Fruit fly (Drosophila melanogaster) whole organism, prepupa: Measurements from ENCODE around the gene ry.

Experiments
- Blimp-1 ChIP-seq: fragments of 200-800 bp; sonication (Bioruptor generic); optimal IDR thresholded peaks from 3 replicates; lab custom pipeline; 2017; ENCODE audit warnings: missing biosample characterization, missing genetic modification characterization, mild to moderate bottlenecking, moderate library complexity, missing genetic modification reagents
- CG10669 ChIP-seq: fragments of 200-800 bp; sonication (Bioruptor generic); optimal IDR thresholded peaks from 3 replicates; lab custom pipeline; 2018; ENCODE audit warnings: missing biosample characterization, mild to moderate bottlenecking, missing genetic modification characterization, moderate library complexity
- CG11294 ChIP-seq: fragments of 200-800 bp; sonication (Bioruptor generic); IDR thresholded peaks from 2 replicates; pipeline ENCODE4 v1.3.6; 2022; ENCODE audit warnings: missing biosample characterization, missing genetic modification characterization
- CG11762 ChIP-seq: fragments of 200-800 bp; sonication (Bioruptor generic); optimal IDR thresholded peaks from 3 replicates; lab custom pipeline; 2016; ENCODE audit warnings: missing biosample characterization, missing genetic modification characterization; ENCODE audit not compliant: insufficient read depth
- CG11902 ChIP-seq: fragments of 200-800 bp; sonication (Bioruptor generic); optimal IDR thresholded peaks from 3 replicates; lab custom pipeline; 2016; ENCODE audit warnings: missing biosample characterization, missing genetic modification characterization
- CG1621 ChIP-seq: fragments of 200-800 bp; sonication (Bioruptor generic); optimal IDR thresholded peaks from 3 replicates; lab custom pipeline; 2018; ENCODE audit warnings: missing biosample characterization, mild to moderate bottlenecking, missing genetic modification characterization
- CG3032 ChIP-seq: fragments of 200-800 bp; optimal IDR thresholded peaks from 2 replicates; lab custom pipeline; 2019; ENCODE audit warnings: missing biosample characterization, mild to moderate bottlenecking, missing genetic modification characterization, moderate library complexity
- CG31627 ChIP-seq: fragments of 200-800 bp; sonication (Bioruptor generic); optimal IDR thresholded peaks from 3 replicates; lab custom pipeline; 2016; ENCODE audit warnings: missing biosample characterization, missing genetic modification characterization
- CG32006 ChIP-seq: fragments of 200-800 bp; sonication (Bioruptor generic); optimal IDR thresholded peaks from 3 replicates; lab custom pipeline; 2017; ENCODE audit warnings: missing biosample characterization, mild to moderate bottlenecking, missing genetic modification characterization
- CG34406 ChIP-seq: fragments of 200-800 bp; sonication (Bioruptor generic); optimal IDR thresholded peaks from 3 replicates; lab custom pipeline; 2016; ENCODE audit warnings: missing biosample characterization, missing genetic modification characterization
- CG3919 ChIP-seq: fragments of 200-800 bp; sonication (Bioruptor generic); optimal IDR thresholded peaks from 3 replicates; lab custom pipeline; 2016; ENCODE audit warnings: missing biosample characterization, missing genetic modification characterization
- CG4318 ChIP-seq: fragments of 200-800 bp; sonication (Bioruptor generic); optimal IDR thresholded peaks from 3 replicates; lab custom pipeline; 2017; ENCODE audit warnings: missing biosample characterization, mild to moderate bottlenecking, missing genetic modification characterization
- CG6854 ChIP-seq: fragments of 200-800 bp; sonication (Bioruptor generic); optimal IDR thresholded peaks from 2 replicates; lab custom pipeline; 2017; ENCODE audit warnings: missing biosample characterization, mild to moderate bottlenecking, missing genetic modification characterization
- CG8119 ChIP-seq: fragments of 200-800 bp; sonication (Bioruptor generic); IDR thresholded peaks from 3 replicates; pipeline ENCODE4 v1.3.6; 2022; ENCODE audit warnings: missing biosample characterization, missing genetic modification characterization
- CG8632 ChIP-seq: fragments of 200-800 bp; sonication (Bioruptor generic); optimal IDR thresholded peaks from 3 replicates; lab custom pipeline; 2016; ENCODE audit warnings: missing biosample characterization, missing genetic modification characterization
- CG9139 ChIP-seq: fragments of 200-800 bp; sonication (Bioruptor generic); optimal IDR thresholded peaks from 3 replicates; lab custom pipeline; 2017; ENCODE audit warnings: missing biosample characterization, mild to moderate bottlenecking, missing genetic modification characterization
- Eip78C ChIP-seq: fragments of 200-800 bp; sonication (Bioruptor generic); peaks from one replicate; lab custom pipeline; 2016; ENCODE audit warnings: missing biosample characterization, missing genetic modification characterization
- Eip93F ChIP-seq: fragments of 200-800 bp; sonication (Bioruptor generic); optimal IDR thresholded peaks from 2 replicates; lab custom pipeline; 2016; ENCODE audit warnings: missing biosample characterization, mild to moderate bottlenecking, missing genetic modification characterization
- Ets96B ChIP-seq: fragments of 200-800 bp; optimal IDR thresholded peaks from 2 replicates; lab custom pipeline; 2019; ENCODE audit warnings: missing biosample characterization, mild to moderate bottlenecking, missing genetic modification characterization, moderate library complexity
- Hr38 ChIP-seq: sonication (Bioruptor generic); optimal IDR thresholded peaks from 2 replicates; lab custom pipeline; 2016; ENCODE audit warnings: missing biosample characterization, missing genetic modification characterization
- Hr39 ChIP-seq: fragments of 200-800 bp; sonication (Bioruptor generic); optimal IDR thresholded peaks from 2 replicates; lab custom pipeline; 2016; ENCODE audit warnings: missing biosample characterization, missing genetic modification characterization
- Met ChIP-seq: fragments of 200-800 bp; sonication (Bioruptor generic); optimal IDR thresholded peaks from 3 replicates; lab custom pipeline; 2016; ENCODE audit warnings: missing biosample characterization, missing genetic modification characterization
- Smox ChIP-seq: fragments of 200-800 bp; sonication (Bioruptor generic); optimal IDR thresholded peaks from 3 replicates; lab custom pipeline; 2016; ENCODE audit warnings: missing biosample characterization, missing genetic modification characterization
- Sox14 ChIP-seq: fragments of 200-800 bp; sonication (Bioruptor generic); optimal IDR thresholded peaks from 3 replicates; lab custom pipeline; 2016; ENCODE audit warnings: missing biosample characterization, missing genetic modification characterization
- Sox15 ChIP-seq: fragments of 200-800 bp; sonication (Bioruptor generic); optimal IDR thresholded peaks from 3 replicates; lab custom pipeline; 2016; ENCODE audit warnings: missing biosample characterization, missing genetic modification characterization
- achi ChIP-seq: fragments of 200-800 bp; sonication (Bioruptor generic); optimal IDR thresholded peaks from 3 replicates; lab custom pipeline; 2016; ENCODE audit warnings: missing biosample characterization, missing genetic modification characterization
- acj6 ChIP-seq: fragments of 200-800 bp; sonication (Bioruptor generic); optimal IDR thresholded peaks from 3 replicates; lab custom pipeline; 2016; ENCODE audit warnings: missing biosample characterization, missing genetic modification characterization
- cyc ChIP-seq: fragments of 200-800 bp; sonication (Bioruptor generic); optimal IDR thresholded peaks from 3 replicates; lab custom pipeline; 2016; ENCODE audit warnings: missing biosample characterization, missing genetic modification characterization
- dac ChIP-seq: fragments of 200-800 bp; sonication (Bioruptor generic); optimal IDR thresholded peaks from 2 replicates; lab custom pipeline; 2017; ENCODE audit warnings: missing biosample characterization, mild to moderate bottlenecking, missing genetic modification characterization
- dsx ChIP-seq: fragments of 200-800 bp; optimal IDR thresholded peaks from 3 replicates; lab custom pipeline; 2019; ENCODE audit warnings: missing biosample characterization, mild to moderate bottlenecking, missing genetic modification characterization, moderate library complexity; ENCODE audit not compliant: poor library complexity, severe bottlenecking
- fd85E ChIP-seq: fragments of 200-800 bp; sonication (Bioruptor generic); optimal IDR thresholded peaks from 3 replicates; lab custom pipeline; 2016; ENCODE audit warnings: missing biosample characterization, missing genetic modification characterization
- fkh ChIP-seq: fragments of 200-800 bp; sonication (Bioruptor generic); optimal IDR thresholded peaks from 3 replicates; lab custom pipeline; 2017; ENCODE audit warnings: missing biosample characterization, mild to moderate bottlenecking, missing genetic modification characterization, moderate library complexity
- lz ChIP-seq: fragments of 200-800 bp; sonication (Bioruptor generic); optimal IDR thresholded peaks from 3 replicates; lab custom pipeline; 2016; ENCODE audit warnings: missing biosample characterization, missing genetic modification characterization
- net ChIP-seq: fragments of 200-800 bp; sonication (Bioruptor generic); optimal IDR thresholded peaks from 3 replicates; lab custom pipeline; 2016; ENCODE audit warnings: missing biosample characterization, missing genetic modification characterization
- pdm3 ChIP-seq: fragments of 200-800 bp; sonication (Bioruptor generic); optimal IDR thresholded peaks from 3 replicates; lab custom pipeline; 2016; ENCODE audit warnings: missing biosample characterization, missing genetic modification characterization
- salr ChIP-seq, 2 experiments: fragments of 200-800 bp; sonication (Bioruptor generic); optimal IDR thresholded peaks; 3 replicates each; lab custom pipeline; 2016 to 2018; ENCODE audit warnings: missing biosample characterization in 2 of 2, missing genetic modification characterization in 2 of 2, mild to moderate bottlenecking in 1 of 2
- spab ChIP-seq: fragments of 200-800 bp; sonication (Bioruptor generic); optimal IDR thresholded peaks from 2 replicates; lab custom pipeline; 2017; ENCODE audit warnings: missing biosample characterization, mild to moderate bottlenecking, missing genetic modification characterization, missing genetic modification reagents
- svp ChIP-seq: fragments of 200-800 bp; sonication (Bioruptor generic); peaks from one replicate; lab custom pipeline; 2016; ENCODE audit warnings: missing biosample characterization, missing genetic modification characterization
- topi ChIP-seq: fragments of 200-800 bp; sonication (Bioruptor generic); optimal IDR thresholded peaks from 3 replicates; lab custom pipeline; 2016; ENCODE audit warnings: missing biosample characterization, missing genetic modification characterization
- vri ChIP-seq: fragments of 200-800 bp; sonication (Bioruptor generic); optimal IDR thresholded peaks from 3 replicates; lab custom pipeline; 2016; ENCODE audit warnings: missing biosample characterization, mild to moderate bottlenecking, missing genetic modification characterization

The ry gene

dm6 chr3R:13072052-13072451, 39.7 kb downstream of the ry start:
- TF ChIP-seq CG1621 (tag; lab: Kevin White, UChicago) (no peak), Smox (GFP tag; lab: Kevin White, UChicago) (no peak), spab (GFP tag; lab: Kevin White, UChicago) (no peak)

- TF ChIP-seq CG6854 (GFP tag; lab: Kevin White, UChicago) = no peak
- peak; percentile 3 for TF ChIP-seq Eip78C
- TF ChIP-seq CG10669 (GFP tag; lab: Kevin White, UChicago) = no peak
- no peak for TF ChIP-seq CG31627 (GFP tag; lab: Kevin White, UChicago)
- TF ChIP-seq cyc (GFP tag; lab: Kevin White, UChicago) = no peak
- TF ChIP-seq CG3032 (tag; lab: Kevin White, UChicago) = no peak
Measured at dm6 chr3R:13073174-13073573, 40.8 kb downstream of the ry start.

dm6 chr3R:13074588-13074987, 42.3 kb downstream of the ry start:
- TF ChIP-seq CG8119 (GFP tag; lab: Robert Waterston, UW) (no peak), pdm3 (GFP tag; lab: Kevin White, UChicago) (no peak), achi (GFP tag; lab: Kevin White, UChicago) (no peak), cyc (GFP tag; lab: Kevin White, UChicago) (no peak), CG11902 (GFP tag; lab: Kevin White, UChicago) (no peak), net (GFP tag; lab: Kevin White, UChicago) (no peak), salr (GFP tag; optimal IDR thresholded peaks at IDR 0.05; lab: Kevin White, UChicago) (no peak), dac (GFP tag; lab: Kevin White, UChicago) (no peak)

dm6 chr3R:13075728-13076127, 43.4 kb downstream of the ry start:
- TF ChIP-seq CG9139 (GFP tag; lab: Kevin White, UChicago) (no peak), Hr39 (GFP tag; lab: Kevin White, UChicago) (no peak), Eip78C (no peak), Blimp-1 (GFP tag; lab: Kevin White, UChicago) (no peak), CG11902 (GFP tag; lab: Kevin White, UChicago) (no peak), CG34406 (GFP tag; lab: Kevin White, UChicago) (no peak), CG11762 (GFP tag; lab: Kevin White, UChicago) (no peak), topi (GFP tag; lab: Kevin White, UChicago) (no peak)

- no peak for TF ChIP-seq fkh
- TF ChIP-seq net (GFP tag; lab: Kevin White, UChicago) = no peak
- TF ChIP-seq CG3919 = no peak
- no peak for TF ChIP-seq salr (GFP tag; optimal IDR thresholded peaks at IDR 0.05; lab: Kevin White, UChicago)
- TF ChIP-seq Sox15 (GFP tag; lab: Kevin White, UChicago) = no peak
- TF ChIP-seq Sox14 (GFP tag; lab: Kevin White, UChicago) = no peak
- TF ChIP-seq lz (GFP tag; lab: Kevin White, UChicago) = no peak
- no peak for TF ChIP-seq Smox (GFP tag; lab: Kevin White, UChicago)
- TF ChIP-seq CG3032 (tag; lab: Kevin White, UChicago) = no peak
- TF ChIP-seq acj6 = no peak
- TF ChIP-seq Blimp-1 (GFP tag; lab: Kevin White, UChicago) = no peak
- TF ChIP-seq, all 60 proteins: peak for 0
Measured at dm6 chr3R:13077262-13077661, 44.9 kb downstream of the ry start.

dm6 chr3R:13078263-13078662, 45.9 kb downstream of the ry start:
- TF ChIP-seq dac (GFP tag; lab: Kevin White, UChicago) = no peak
- TF ChIP-seq svp (GFP tag; lab: Kevin White, UChicago) = peak; percentile 0
- no peak for TF ChIP-seq CG11294 (GFP tag; lab: Robert Waterston, UW)
- no peak for TF ChIP-seq vri
- TF ChIP-seq CG9139 (GFP tag; lab: Kevin White, UChicago) = no peak
- peak; percentile 61 for TF ChIP-seq Eip78C
- TF ChIP-seq CG4318 (GFP tag; lab: Kevin White, UChicago) = no peak
- no peak for TF ChIP-seq CG8632 (GFP tag; lab: Kevin White, UChicago)
- TF ChIP-seq CG31627 (GFP tag; lab: Kevin White, UChicago) = peak; percentile 51
- no peak for TF ChIP-seq Ets96B (tag; lab: Kevin White, UChicago)
- TF ChIP-seq fkh = no peak
- TF ChIP-seq lz (GFP tag; lab: Kevin White, UChicago) = no peak
- no peak for TF ChIP-seq dsx (GFP tag; lab: Kevin White, UChicago)
- TF ChIP-seq salr (GFP tag; optimal IDR thresholded peaks at IDR 0.05; lab: Kevin White, UChicago) = no peak
- no peak for TF ChIP-seq Hr38 (GFP tag; lab: Kevin White, UChicago)
- no peak for TF ChIP-seq acj6
- TF ChIP-seq CG3919 = no peak
- no peak for TF ChIP-seq CG32006
- TF ChIP-seq topi (GFP tag; lab: Kevin White, UChicago) = no peak
- no peak for TF ChIP-seq CG3032 (tag; lab: Kevin White, UChicago)
- peak; percentile 50 for TF ChIP-seq Hr39 (GFP tag; lab: Kevin White, UChicago)
- no peak for TF ChIP-seq fd85E (GFP tag; lab: Kevin White, UChicago)
- no peak for TF ChIP-seq Eip93F
- TF ChIP-seq Met (GFP tag; lab: Kevin White, UChicago) = no peak
